Fruit fly (Drosophila melanogaster) whole organism, prepupa: Measurements from ENCODE around the gene CG42821.

Source experiments
- CG34406 ChIP-seq: fragments of 200-800 bp; sonication (Bioruptor generic); optimal IDR thresholded peaks from 3 replicates; lab custom pipeline; 2016; ENCODE audit warnings: missing biosample characterization, missing genetic modification characterization
- CG4318 ChIP-seq: fragments of 200-800 bp; sonication (Bioruptor generic); optimal IDR thresholded peaks from 3 replicates; lab custom pipeline; 2017; ENCODE audit warnings: missing biosample characterization, mild to moderate bottlenecking, missing genetic modification characterization
- Eip78C ChIP-seq: fragments of 200-800 bp; sonication (Bioruptor generic); peaks from one replicate; lab custom pipeline; 2016; ENCODE audit warnings: missing biosample characterization, missing genetic modification characterization
- Ets96B ChIP-seq: fragments of 200-800 bp; optimal IDR thresholded peaks from 2 replicates; lab custom pipeline; 2019; ENCODE audit warnings: missing biosample characterization, mild to moderate bottlenecking, missing genetic modification characterization, moderate library complexity
- Gug ChIP-seq: fragments of 200-800 bp; sonication (Bioruptor generic); IDR thresholded peaks from 2 replicates; pipeline ENCODE4 v1.3.6; 2022; ENCODE audit warnings: missing biosample characterization, missing genetic modification characterization
- Hr38 ChIP-seq: sonication (Bioruptor generic); optimal IDR thresholded peaks from 2 replicates; lab custom pipeline; 2016; ENCODE audit warnings: missing biosample characterization, missing genetic modification characterization
- Hr39 ChIP-seq: fragments of 200-800 bp; sonication (Bioruptor generic); optimal IDR thresholded peaks from 2 replicates; lab custom pipeline; 2016; ENCODE audit warnings: missing biosample characterization, missing genetic modification characterization
- Sox14 ChIP-seq: fragments of 200-800 bp; sonication (Bioruptor generic); optimal IDR thresholded peaks from 3 replicates; lab custom pipeline; 2016; ENCODE audit warnings: missing biosample characterization, missing genetic modification characterization
- dac ChIP-seq: fragments of 200-800 bp; sonication (Bioruptor generic); optimal IDR thresholded peaks from 2 replicates; lab custom pipeline; 2017; ENCODE audit warnings: missing biosample characterization, mild to moderate bottlenecking, missing genetic modification characterization
- fd85E ChIP-seq: fragments of 200-800 bp; sonication (Bioruptor generic); optimal IDR thresholded peaks from 3 replicates; lab custom pipeline; 2016; ENCODE audit warnings: missing biosample characterization, missing genetic modification characterization

DNA sequence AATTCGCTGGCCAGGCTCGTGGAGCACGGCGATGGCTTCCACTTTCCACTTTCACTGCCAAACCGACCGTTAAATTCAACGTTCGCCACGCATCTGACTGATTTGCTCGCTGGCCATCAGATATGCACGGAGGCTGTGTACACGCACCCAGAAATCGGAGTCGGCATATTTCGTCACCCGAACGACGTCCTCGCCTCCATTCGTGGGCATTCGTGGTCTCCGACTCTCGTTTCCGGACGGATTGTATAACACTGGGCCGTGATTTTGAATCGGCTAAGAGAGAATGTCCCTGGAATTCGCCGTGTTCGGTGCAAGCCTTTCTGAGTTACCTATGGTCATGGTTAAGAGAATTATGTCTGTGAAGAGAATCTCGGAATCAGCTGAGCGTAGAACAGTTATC, 46.9 kb upstream of the CG42821 start, which contains the start of gene beat-IIa:
- TF ChIP-seq Ets96B (tag; lab: Kevin White, UChicago) (no peak), Hr39 (GFP tag; lab: Kevin White, UChicago) (no peak), Hr38 (no peak), CG34406 (no peak), Gug (GFP tag; lab: Robert Waterston, UW) (no peak), fd85E (GFP tag; lab: Kevin White, UChicago) (no peak), CG4318 (GFP tag; lab: Kevin White, UChicago) (no peak), Sox14 (GFP tag; lab: Kevin White, UChicago) (no peak), Eip78C (GFP tag; lab: Kevin White, UChicago) (no peak), dac (GFP tag; lab: Kevin White, UChicago) (no peak)
